Fruit fly (Drosophila melanogaster): ENCODE data around the gene dsh.

dsh gene

DNA sequence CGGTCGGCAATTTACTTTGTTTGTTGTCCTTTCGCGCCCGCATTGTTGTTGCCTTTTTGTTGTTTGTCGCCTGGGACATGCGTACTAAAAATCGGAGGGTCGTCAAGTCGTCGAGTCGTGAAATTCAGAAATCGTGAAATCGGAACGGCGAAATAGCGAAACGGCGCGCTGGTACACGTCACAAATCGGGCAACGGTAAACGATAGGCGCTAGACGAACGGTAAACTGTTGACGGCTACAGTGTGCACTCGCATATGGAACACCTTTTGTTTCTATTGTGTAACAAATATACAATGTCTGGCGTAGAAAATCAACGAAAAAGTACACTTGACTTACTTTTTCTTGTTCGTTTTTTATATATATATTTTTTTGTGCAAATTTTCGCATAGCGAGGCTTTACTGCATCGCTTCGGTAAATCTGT lies 28.4 kb downstream of the dsh start (continued):
- TF ChIP-seq CG12659 (GFP tag; optimal IDR thresholded peaks at IDR 0.05) (peak; percentile 71), Aef1 (GFP tag; IDR thresholded peaks at IDR 0.05) (peak; percentile 77), unc-4 (GFP tag; IDR thresholded peaks at IDR 0.05; ENCODE audit: partially characterized antibody) (no peak), salm (tag; optimal IDR thresholded peaks at IDR 0.05) (no peak), sens-2 (GFP tag; IDR thresholded peaks at IDR 0.05) (no peak), CG7372 (GFP tag; IDR thresholded peaks at IDR 0.05) (peak; percentile 76), grau (tag; optimal IDR thresholded peaks at IDR 0.05) (peak; percentile 90), D (optimal IDR thresholded peaks at IDR 0.05) (no peak), D (GFP tag; optimal IDR thresholded peaks at IDR 0.05) (no peak), CG2116 (GFP tag; optimal IDR thresholded peaks at IDR 0.05) (no peak), CG15696 (tag; optimal IDR thresholded peaks at IDR 0.05) (no peak), otp (GFP tag; IDR thresholded peaks at IDR 0.05) (no peak), crp (GFP tag; optimal IDR thresholded peaks at IDR 0.05) (no peak), HLH3B (GFP tag; IDR thresholded peaks at IDR 0.05) (peak; percentile 69), sima (GFP tag; optimal IDR thresholded peaks at IDR 0.05) (no peak), CG17328 (GFP tag; IDR thresholded peaks at IDR 0.05) (peak; percentile 44; the same call in 1 of the 2 replicates), CG8944 (GFP tag; optimal IDR thresholded peaks at IDR 0.05) (peak; percentile 21), CG17612 (GFP tag; IDR thresholded peaks at IDR 0.05) (peak; percentile 58), Oli (tag; optimal IDR thresholded peaks at IDR 0.05) (peak; percentile 60), CG30431 (GFP tag; optimal IDR thresholded peaks at IDR 0.05) (peak; percentile 16), CG8924 (tag; optimal IDR thresholded peaks at IDR 0.05) (peak; percentile 61), shn (GFP tag; optimal IDR thresholded peaks at IDR 0.05) (no peak), hb (GFP tag; IDR thresholded peaks at IDR 0.05; ENCODE audit: partially characterized antibody) (0 out of 3 replicates have a peak, but pooled peaks have one; percentile 26), MESR4 (GFP tag; optimal IDR thresholded peaks at IDR 0.05) (no peak), Spps (tag; optimal IDR thresholded peaks at IDR 0.05) (no peak), CG2199 (GFP tag; IDR thresholded peaks at IDR 0.05) (no peak), Med (GFP tag) (peak; percentile 97), fd3F (GFP tag; optimal IDR thresholded peaks at IDR 0.05) (peak; percentile 73), Sry-β (GFP tag; optimal IDR thresholded peaks at IDR 0.05) (no peak), ham (GFP tag; IDR thresholded peaks at IDR 0.05) (peak; percentile 54; the same call in 1 of the 2 replicates), pan (optimal IDR thresholded peaks at IDR 0.05) (no peak), pan (GFP tag; optimal IDR thresholded peaks at IDR 0.05 in 1 of 2, IDR thresholded peaks at IDR 0.05 in 1 of 2) (peak in 1 of 2 experiments; percentile 77), TFAM (GFP tag; optimal IDR thresholded peaks at IDR 0.05) (no peak), sc (optimal IDR thresholded peaks at IDR 0.05) (no peak), sc (GFP tag; optimal IDR thresholded peaks at IDR 0.05) (no peak), gem (tag; optimal IDR thresholded peaks at IDR 0.05) (peak; percentile 75), lola (GFP tag; optimal IDR thresholded peaks at IDR 0.05) (no peak), trh (GFP tag; optimal IDR thresholded peaks at IDR 0.05) (no peak), Ets97D (GFP tag; optimal IDR thresholded peaks at IDR 0.05) (peak; percentile 11), Nf-YA (GFP tag; IDR thresholded peaks at IDR 0.05) (peak; percentile 18; the same call in 1 of the 2 replicates), CG13296 (GFP tag; optimal IDR thresholded peaks at IDR 0.05) (peak; percentile 76), Dip2 (GFP tag; IDR thresholded peaks at IDR 0.05) (no peak), wor (GFP tag; IDR thresholded peaks at IDR 0.05) (no peak), btn (GFP tag; optimal IDR thresholded peaks at IDR 0.05) (no peak), BEAF-32 (GFP tag; optimal IDR thresholded peaks at IDR 0.05) (no peak), CG32532 (GFP tag; IDR thresholded peaks at IDR 0.05) (peak; percentile 90), CG15011 (GFP tag; optimal IDR thresholded peaks at IDR 0.05) (peak; percentile 47), nerfin-2 (GFP tag; IDR thresholded peaks at IDR 0.05; ENCODE audit: partially characterized antibody) (no peak), ab (GFP tag; optimal IDR thresholded peaks at IDR 0.05) (no peak), CG13287 (GFP tag; IDR thresholded peaks at IDR 0.05; ENCODE audit: partially characterized antibody) (no peak), CG8290 (GFP tag; optimal IDR thresholded peaks at IDR 0.05) (no peak), CG8290 (tag; optimal IDR thresholded peaks at IDR 0.05) (peak in 1 of 2 experiments; percentile 47)

All from whole organism, embryonic.